Fruit fly (Drosophila melanogaster): ENCODE measurements around the gene Nulp1.

Nulp1 gene

dm6 chr3L:8137448-8137906 is 27.3 kb downstream of the Nulp1 start, which contains the start of the genes Setx and mus301:
Gene Setx, minus strand, starts transcription at chr3L:8137498.
Gene mus301, plus strand, starts transcription at chr3L:8137808.
- TF ChIP-seq vri (GFP tag; optimal IDR thresholded peaks at IDR 0.05) (no peak), Hr4 (GFP tag; optimal IDR thresholded peaks at IDR 0.05) (no peak), CG16779 (tag; optimal IDR thresholded peaks at IDR 0.05) (no peak), Smox (GFP tag; optimal IDR thresholded peaks at IDR 0.05) (no peak), lz (GFP tag; optimal IDR thresholded peaks at IDR 0.05) (peak; percentile 84), Met (GFP tag; optimal IDR thresholded peaks at IDR 0.05) (no peak), svp (GFP tag) (no peak), CG1621 (tag; optimal IDR thresholded peaks at IDR 0.05) (no peak), Eip75B (GFP tag; optimal IDR thresholded peaks at IDR 0.05) (no peak), OdsH (GFP tag; optimal IDR thresholded peaks at IDR 0.05) (no peak), CG4318 (GFP tag; optimal IDR thresholded peaks at IDR 0.05) (no peak), CG31627 (GFP tag; optimal IDR thresholded peaks at IDR 0.05) (peak; percentile 88), spab (GFP tag; optimal IDR thresholded peaks at IDR 0.05) (no peak), topi (GFP tag; optimal IDR thresholded peaks at IDR 0.05) (no peak), salr (GFP tag; optimal IDR thresholded peaks at IDR 0.05) (peak in 1 of 2 experiments; percentile 3), Sox14 (GFP tag; optimal IDR thresholded peaks at IDR 0.05) (no peak), achi (GFP tag; optimal IDR thresholded peaks at IDR 0.05) (no peak), CG8319 (GFP tag; optimal IDR thresholded peaks at IDR 0.05) (peak; percentile 47), Hr39 (GFP tag; optimal IDR thresholded peaks at IDR 0.05) (peak; percentile 84), CG10631 (GFP tag; optimal IDR thresholded peaks at IDR 0.05) (peak; percentile 81), ss (GFP tag; optimal IDR thresholded peaks at IDR 0.05) (no peak), cyc (GFP tag; optimal IDR thresholded peaks at IDR 0.05) (peak; percentile 83), Eip93F (GFP tag; optimal IDR thresholded peaks at IDR 0.05) (no peak), dsx (GFP tag; optimal IDR thresholded peaks at IDR 0.05; ENCODE audit: poor library complexity, severe bottlenecking) (no peak), CG8632 (GFP tag; optimal IDR thresholded peaks at IDR 0.05) (no peak), CG10669 (GFP tag; optimal IDR thresholded peaks at IDR 0.05) (no peak), Blimp-1 (GFP tag; optimal IDR thresholded peaks at IDR 0.05) (peak; percentile 31), acj6 (GFP tag; optimal IDR thresholded peaks at IDR 0.05) (peak; percentile 81), Eip78C (GFP tag) (peak; percentile 92), fd85E (GFP tag; optimal IDR thresholded peaks at IDR 0.05) (peak; percentile 51), CG9139 (GFP tag; optimal IDR thresholded peaks at IDR 0.05) (no peak), CG11294 (GFP tag; IDR thresholded peaks at IDR 0.05) (no peak; the same call in 1 of the 2 replicates), CG6854 (GFP tag; optimal IDR thresholded peaks at IDR 0.05) (no peak), dac (GFP tag; optimal IDR thresholded peaks at IDR 0.05) (no peak), CG6276 (GFP tag; optimal IDR thresholded peaks at IDR 0.05) (no peak), CG3919 (GFP tag; optimal IDR thresholded peaks at IDR 0.05) (no peak), CG6808 (GFP tag; optimal IDR thresholded peaks at IDR 0.05) (no peak), CG6163 (GFP tag; IDR thresholded peaks at IDR 0.05) (no peak; the same call in 2 of the 3 replicates), CG15336 (GFP tag; IDR thresholded peaks at IDR 0.05) (no peak), CG7368 (GFP tag; optimal IDR thresholded peaks at IDR 0.05) (no peak), esn (GFP tag; optimal IDR thresholded peaks at IDR 0.05) (peak; percentile 86), CG8119 (GFP tag; IDR thresholded peaks at IDR 0.05) (0 out of 3 replicates have a peak, but pooled peaks have one; percentile 12), Sox102F (GFP tag; optimal IDR thresholded peaks at IDR 0.05) (no peak), CG3032 (tag; optimal IDR thresholded peaks at IDR 0.05) (peak; percentile 81), Lpt (GFP tag; optimal IDR thresholded peaks at IDR 0.05) (no peak), net (GFP tag; optimal IDR thresholded peaks at IDR 0.05) (no peak), Hr38 (GFP tag; optimal IDR thresholded peaks at IDR 0.05) (no peak), fkh (GFP tag; optimal IDR thresholded peaks at IDR 0.05) (no peak), eg (GFP tag; IDR thresholded peaks at IDR 0.05) (no peak; the same call in 2 of the 3 replicates), Ets21C (GFP tag; optimal IDR thresholded peaks at IDR 0.05) (peak; percentile 75), pdm3 (GFP tag; optimal IDR thresholded peaks at IDR 0.05) (no peak), CG6792 (GFP tag; optimal IDR thresholded peaks at IDR 0.05) (peak; percentile 67), Gug (GFP tag; IDR thresholded peaks at IDR 0.05) (peak; percentile 64)
